Fruit fly (Drosophila melanogaster) Kc167 (cell line): ENCODE data around the gene CG32269.

Source experiments
- Sin3A ChIP-seq: fragments of >200 bp; optimal IDR thresholded peaks from 2 replicates; lab custom pipeline; 2018; ENCODE audit warnings: missing external identifiers
- insv ChIP-seq: fragments of >200 bp; optimal IDR thresholded peaks from 3 replicates; lab custom pipeline; 2018; ENCODE audit warnings: missing external identifiers
- psq ChIP-seq: fragments of >200 bp; optimal IDR thresholded peaks from 2 replicates; lab custom pipeline; 2017; ENCODE audit warnings: missing external identifiers
- ttk ChIP-seq: sonication (Bioruptor generic); optimal IDR thresholded peaks from 2 replicates; lab custom pipeline; 2017; ENCODE audit warnings: missing external identifiers

- TF ChIP-seq ttk (lab: Kevin White, UChicago) (no peak), insv (no peak), Sin3A (no peak), psq (lab: Kevin White, UChicago) (no peak)
These were observed 3.4 kb downstream of the CG32269 start, which contains the start of gene CG32277 for dm6 chr3L:3205349-3205748.
